Fruit fly (Drosophila melanogaster): ENCODE results near the gene SCOT.

DNA sequence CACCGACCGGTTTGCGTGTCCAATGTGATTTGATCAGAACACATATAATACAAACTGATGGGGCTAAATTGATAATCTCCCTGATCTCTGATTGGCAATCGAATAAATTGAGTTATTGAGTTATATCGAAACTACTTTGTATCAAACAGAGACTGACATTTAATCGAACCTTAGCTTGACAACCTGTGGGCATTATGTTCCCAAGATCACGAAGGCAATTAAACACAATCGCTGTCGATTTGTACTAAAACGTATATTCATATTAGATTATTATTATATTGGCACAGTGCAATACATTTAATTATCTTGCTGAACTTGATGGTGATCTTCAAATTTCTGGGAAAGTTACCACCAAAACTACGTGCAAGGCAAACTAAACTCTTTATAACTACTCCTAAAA lies 5.5 kb downstream of the SCOT start:
- TF ChIP-seq CG6163 (GFP tag; IDR thresholded peaks at IDR 0.05) (no peak), svp (GFP tag) (peak; percentile 53), CG6792 (GFP tag; optimal IDR thresholded peaks at IDR 0.05) (no peak), Sox102F (GFP tag; optimal IDR thresholded peaks at IDR 0.05) (no peak), CG8632 (GFP tag; optimal IDR thresholded peaks at IDR 0.05) (no peak), CG6854 (GFP tag; optimal IDR thresholded peaks at IDR 0.05) (no peak), esn (GFP tag; optimal IDR thresholded peaks at IDR 0.05) (no peak), Hr4 (GFP tag; optimal IDR thresholded peaks at IDR 0.05) (no peak), CG10669 (GFP tag; optimal IDR thresholded peaks at IDR 0.05) (no peak), lz (GFP tag; optimal IDR thresholded peaks at IDR 0.05) (no peak), Lpt (GFP tag; optimal IDR thresholded peaks at IDR 0.05) (no peak), Eip78C (GFP tag) (no peak)

Data from whole organism, prepupa.